Fruit fly (Drosophila melanogaster) whole organism, embryonic: ENCODE measurements around the gene CG14300.

Source experiments
- Atf3 ChIP-seq: fragments of 200-800 bp; sonication (Bioruptor generic); optimal IDR thresholded peaks from 3 replicates; lab custom pipeline; 2016; ENCODE audit warnings: missing biosample characterization, missing genetic modification characterization
- Bgb ChIP-seq: fragments of 200-800 bp; sonication (Bioruptor generic); IDR thresholded peaks from 2 replicates; pipeline ENCODE4 v1.3.6; 2022; ENCODE audit warnings: missing biosample characterization, missing genetic modification characterization; ENCODE audit not compliant: partially characterized antibody
- C15 ChIP-seq: fragments of 200-800 bp; sonication (Bioruptor generic); IDR thresholded peaks from 3 replicates; pipeline ENCODE4 v1.3.6; 2022; ENCODE audit warnings: missing biosample characterization, missing genetic modification characterization
- CG11504 ChIP-seq: fragments of 200-800 bp; sonication (Bioruptor generic); optimal IDR thresholded peaks from 3 replicates; lab custom pipeline; 2019; ENCODE audit warnings: missing biosample characterization, mild to moderate bottlenecking, missing genetic modification characterization, moderate library complexity
- CG12155 ChIP-seq: fragments of 200-800 bp; sonication (Bioruptor generic); optimal IDR thresholded peaks from 3 replicates; lab custom pipeline; 2016; ENCODE audit warnings: missing biosample characterization, missing genetic modification characterization
- CG12219 ChIP-seq: fragments of 200-800 bp; sonication (Bioruptor generic); optimal IDR thresholded peaks from 3 replicates; lab custom pipeline; 2018; ENCODE audit warnings: missing biosample characterization, mild to moderate bottlenecking, missing genetic modification characterization
- CG14050 ChIP-seq: fragments of 200-800 bp; sonication (Bioruptor generic); IDR thresholded peaks from 3 replicates; pipeline ENCODE4 v1.3.6; 2022; ENCODE audit warnings: missing biosample characterization, missing genetic modification characterization
- CG17568 ChIP-seq: fragments of 200-800 bp; sonication (Bioruptor generic); optimal IDR thresholded peaks from 2 replicates; lab custom pipeline; 2018; ENCODE audit warnings: missing biosample characterization, mild to moderate bottlenecking, missing genetic modification characterization, moderate library complexity
- CG2120 ChIP-seq: fragments of 200-800 bp; sonication (Bioruptor generic); optimal IDR thresholded peaks from 3 replicates; lab custom pipeline; 2016; ENCODE audit warnings: missing biosample characterization, missing genetic modification characterization
- CG2199 ChIP-seq: fragments of 200-800 bp; sonication (Bioruptor generic); IDR thresholded peaks from 3 replicates; pipeline ENCODE4 v1.3.6; 2022; ENCODE audit warnings: missing biosample characterization, missing genetic modification characterization
- CG32767 ChIP-seq: fragments of 200-800 bp; sonication (Bioruptor generic); IDR thresholded peaks from 2 replicates; pipeline ENCODE4 v1.3.6; 2022; ENCODE audit warnings: missing biosample characterization, missing genetic modification characterization
- CG3726 ChIP-seq: fragments of 200-800 bp; sonication (Bioruptor generic); IDR thresholded peaks from 3 replicates; pipeline ENCODE4, ENCODE4 v1.3.6; 2022; ENCODE audit warnings: missing biosample characterization, missing genetic modification characterization
- CG4707 ChIP-seq: fragments of 200-800 bp; sonication (Bioruptor generic); optimal IDR thresholded peaks from 2 replicates; lab custom pipeline; 2018; ENCODE audit warnings: missing biosample characterization, mild to moderate bottlenecking, missing genetic modification characterization, moderate library complexity
- CG6689 ChIP-seq: fragments of 200-800 bp; sonication (Bioruptor generic); IDR thresholded peaks from 2 replicates; pipeline ENCODE4 v1.3.6; 2022; ENCODE audit warnings: missing biosample characterization, missing genetic modification characterization
- CG7357 ChIP-seq: fragments of 200-800 bp; sonication (Bioruptor generic); IDR thresholded peaks from 3 replicates; pipeline ENCODE4 v1.3.6; 2022; ENCODE audit warnings: missing biosample characterization, missing genetic modification characterization
- CG8089 ChIP-seq: fragments of 200-800 bp; sonication (Bioruptor generic); optimal IDR thresholded peaks from 3 replicates; lab custom pipeline; 2016; ENCODE audit warnings: missing biosample characterization, missing genetic modification characterization
- CG9727 ChIP-seq: fragments of 200-800 bp; sonication (Bioruptor generic); optimal IDR thresholded peaks from 3 replicates; lab custom pipeline; 2017; ENCODE audit warnings: missing biosample characterization, mild to moderate bottlenecking, missing genetic modification characterization
- Dip3 ChIP-seq: fragments of 200-800 bp; sonication (Bioruptor generic); optimal IDR thresholded peaks from 3 replicates; lab custom pipeline; 2016; ENCODE audit warnings: missing biosample characterization, missing genetic modification characterization
- Doc3 ChIP-seq: fragments of 200-800 bp; sonication (Bioruptor generic); IDR thresholded peaks from 3 replicates; pipeline ENCODE4 v1.3.6; 2022; ENCODE audit warnings: missing biosample characterization, missing genetic modification characterization; ENCODE audit not compliant: partially characterized antibody
- Eip74EF ChIP-seq, 2 experiments: fragments of 200-800 bp in 1 of 2; fragments of >200 bp in 1 of 2; sonication (Bioruptor generic) in 1 of 2; optimal IDR thresholded peaks; 2 replicates each; lab custom pipeline; 2017 to 2019; ENCODE audit warnings: missing biosample characterization in 2 of 2, missing genetic modification characterization in 2 of 2, mild to moderate bottlenecking in 1 of 2, moderate library complexity in 1 of 2
- Elba2 ChIP-seq: fragments of 200-800 bp; sonication (Bioruptor generic); optimal IDR thresholded peaks from 3 replicates; lab custom pipeline; 2016; ENCODE audit warnings: missing biosample characterization, missing genetic modification characterization
- HLH3B ChIP-seq: fragments of 200-800 bp; sonication (Bioruptor generic); IDR thresholded peaks from 2 replicates; pipeline ENCODE4 v1.3.6; 2022; ENCODE audit warnings: missing biosample characterization, missing genetic modification characterization
- Hey ChIP-seq: fragments of 200-800 bp; sonication (Bioruptor generic); optimal IDR thresholded peaks from 3 replicates; lab custom pipeline; 2018; ENCODE audit warnings: missing biosample characterization, mild to moderate bottlenecking, missing genetic modification characterization
- HmgD ChIP-seq: fragments of 200-800 bp; sonication (Bioruptor generic); optimal IDR thresholded peaks from 3 replicates; lab custom pipeline; 2016; ENCODE audit warnings: missing biosample characterization, missing genetic modification characterization
- Lhr ChIP-seq: fragments of 200-800 bp; sonication (Bioruptor generic); optimal IDR thresholded peaks from 3 replicates; lab custom pipeline; 2017; ENCODE audit warnings: mild to moderate bottlenecking, missing biosample characterization, missing genetic modification reagents, missing genetic modification characterization
- Med ChIP-seq: fragments of 200-800 bp; sonication (Bioruptor generic); peaks from one replicate; lab custom pipeline; 2016; ENCODE audit warnings: missing biosample characterization, missing genetic modification characterization, mild to moderate bottlenecking, inconsistent platforms, moderate library complexity
- Poxn ChIP-seq: fragments of 200-800 bp; sonication (Bioruptor generic); IDR thresholded peaks from 2 replicates; pipeline ENCODE4 v1.3.6; 2022; ENCODE audit warnings: missing biosample characterization, missing genetic modification characterization
- Sox100B ChIP-seq: fragments of 200-800 bp; sonication (Bioruptor generic); optimal IDR thresholded peaks from 3 replicates; lab custom pipeline; 2018; ENCODE audit warnings: missing biosample characterization, mild to moderate bottlenecking, missing genetic modification characterization
- YL-1 ChIP-seq: fragments of 200-800 bp; sonication (Bioruptor generic); optimal IDR thresholded peaks from 3 replicates; lab custom pipeline; 2017; ENCODE audit warnings: missing biosample characterization, mild to moderate bottlenecking, missing genetic modification characterization
- ab ChIP-seq: fragments of 200-800 bp; sonication (Bioruptor generic); optimal IDR thresholded peaks from 2 replicates; lab custom pipeline; 2016; ENCODE audit warnings: missing biosample characterization, missing genetic modification characterization
- al ChIP-seq: fragments of 200-800 bp; sonication (Bioruptor generic); IDR thresholded peaks from 2 replicates; pipeline ENCODE4 v1.3.6; 2022; ENCODE audit warnings: missing biosample characterization, missing genetic modification characterization
- cg ChIP-seq: fragments of 200-800 bp; sonication (Bioruptor generic); optimal IDR thresholded peaks from 3 replicates; lab custom pipeline; 2019; ENCODE audit warnings: missing biosample characterization, mild to moderate bottlenecking, missing genetic modification characterization, moderate library complexity
- ci ChIP-seq: fragments of 200-800 bp; sonication (Bioruptor generic); IDR thresholded peaks from 3 replicates; pipeline ENCODE4 v1.3.6; 2022; ENCODE audit warnings: missing biosample characterization, missing genetic modification characterization
- corto ChIP-seq: fragments of 200-800 bp; sonication (Bioruptor generic); optimal IDR thresholded peaks from 2 replicates; lab custom pipeline; 2016; ENCODE audit warnings: missing biosample characterization, mild to moderate bottlenecking, missing genetic modification characterization, moderate library complexity
- emc ChIP-seq: fragments of 200-800 bp; sonication (Bioruptor generic); optimal IDR thresholded peaks from 2 replicates; lab custom pipeline; 2016; ENCODE audit warnings: missing biosample characterization, missing genetic modification characterization
- gsb-n ChIP-seq: fragments of 200-800 bp; sonication (Bioruptor generic); optimal IDR thresholded peaks from 3 replicates; lab custom pipeline; 2018; ENCODE audit warnings: missing biosample characterization, mild to moderate bottlenecking, missing genetic modification characterization
- h ChIP-seq: fragments of >200 bp; optimal IDR thresholded peaks from 2 replicates; lab custom pipeline; 2017
- inv ChIP-seq: fragments of 200-800 bp; sonication (Bioruptor generic); IDR thresholded peaks from 2 replicates; pipeline ENCODE4 v1.3.6; 2022; ENCODE audit warnings: missing biosample characterization, missing genetic modification characterization; ENCODE audit not compliant: partially characterized antibody
- kay ChIP-seq: fragments of 200-800 bp; sonication (Bioruptor generic); optimal IDR thresholded peaks from 2 replicates; lab custom pipeline; 2016; ENCODE audit warnings: missing biosample characterization, missing genetic modification characterization
- klu ChIP-seq: fragments of 200-800 bp; sonication (Bioruptor generic); IDR thresholded peaks from 2 replicates; pipeline ENCODE4 v1.3.6; 2022; ENCODE audit warnings: missing biosample characterization, missing genetic modification characterization
- nmo ChIP-seq: fragments of 200-800 bp; sonication (Bioruptor generic); optimal IDR thresholded peaks from 2 replicates; lab custom pipeline; 2018; ENCODE audit warnings: missing biosample characterization, mild to moderate bottlenecking, missing genetic modification characterization, moderate library complexity
- peb ChIP-seq: fragments of 200-800 bp; sonication (Bioruptor generic); IDR thresholded peaks from 2 replicates; pipeline ENCODE4 v1.3.6; 2022; ENCODE audit warnings: missing biosample characterization, missing genetic modification characterization
- pros ChIP-seq: fragments of 200-800 bp; sonication (Bioruptor generic); optimal IDR thresholded peaks from 3 replicates; lab custom pipeline; 2019; ENCODE audit warnings: missing biosample characterization, mild to moderate bottlenecking, missing genetic modification characterization, moderate library complexity
- psq ChIP-seq: fragments of 200-800 bp; sonication (Bioruptor generic); optimal IDR thresholded peaks from 2 replicates; lab custom pipeline; 2017; ENCODE audit warnings: missing biosample characterization, missing genetic modification characterization
- pzg ChIP-seq: fragments of 200-800 bp; sonication (Bioruptor generic); optimal IDR thresholded peaks from 3 replicates; lab custom pipeline; 2018; ENCODE audit warnings: missing biosample characterization, mild to moderate bottlenecking, missing genetic modification characterization, moderate library complexity
- schlank ChIP-seq: fragments of 200-800 bp; sonication (Bioruptor generic); optimal IDR thresholded peaks from 2 replicates; lab custom pipeline; 2018; ENCODE audit warnings: missing biosample characterization, mild to moderate bottlenecking, missing genetic modification characterization
- scrt ChIP-seq: fragments of 200-800 bp; sonication (Bioruptor generic); optimal IDR thresholded peaks from 2 replicates; lab custom pipeline; 2018; ENCODE audit warnings: missing biosample characterization, mild to moderate bottlenecking, missing genetic modification characterization, moderate library complexity
- sens ChIP-seq: fragments of 200-800 bp; sonication (Bioruptor generic); peaks from one replicate; lab custom pipeline; 2016; ENCODE audit warnings: missing biosample characterization, missing genetic modification characterization
- so ChIP-seq: fragments of 200-800 bp; sonication (Bioruptor generic); IDR thresholded peaks from 3 replicates; pipeline ENCODE4 v1.3.6; 2022; ENCODE audit warnings: missing biosample characterization, missing genetic modification characterization
- sqz ChIP-seq: fragments of 200-800 bp; sonication (Bioruptor generic); optimal IDR thresholded peaks from 3 replicates; lab custom pipeline; 2018; ENCODE audit warnings: missing biosample characterization, mild to moderate bottlenecking, missing genetic modification characterization
- sr ChIP-seq: fragments of 200-800 bp; sonication (Bioruptor generic); IDR thresholded peaks from 3 replicates; pipeline ENCODE4 v1.3.6; 2022; ENCODE audit warnings: missing biosample characterization, missing genetic modification characterization
- tio ChIP-seq: fragments of 200-800 bp; sonication (Bioruptor generic); optimal IDR thresholded peaks from 2 replicates; lab custom pipeline; 2017; ENCODE audit warnings: missing biosample characterization, missing genetic modification characterization, inconsistent platforms

Gene CG14300

dm6 chr3R:18667659-18668248 lies 25.8 kb downstream of the CG14300 start, which contains the start of gene CG31229:
CG31229 (plus strand) TSS chr3R:18667852.
- TF ChIP-seq Hey (tag; lab: Kevin White, UChicago) = no peak
- no peak for TF ChIP-seq schlank (tag; lab: Kevin White, UChicago)
- TF ChIP-seq CG8089 = no peak
- TF ChIP-seq CG2199 (GFP tag; lab: Robert Waterston, UW) = no peak
- no peak for TF ChIP-seq CG17568 (GFP tag; lab: Kevin White, UChicago)
- no peak for TF ChIP-seq HmgD (GFP tag; lab: Kevin White, UChicago)
- no peak for TF ChIP-seq Atf3 (GFP tag; lab: Kevin White, UChicago)
- no peak for TF ChIP-seq gsb-n (tag; lab: Kevin White, UChicago)
- TF ChIP-seq al (GFP tag; lab: Robert Waterston, UW) = no peak
- no peak for TF ChIP-seq Elba2 (GFP tag; lab: Kevin White, UChicago)
- peak; percentile 70 for TF ChIP-seq Med
- no peak for TF ChIP-seq CG3726 (GFP tag; lab: Robert Waterston, UW)
- TF ChIP-seq pzg (GFP tag; lab: Kevin White, UChicago) = peak; percentile 65
- no peak for TF ChIP-seq corto (GFP tag; lab: Kevin White, UChicago)
- TF ChIP-seq inv = peak; percentile 24; the same call in 1 of the 2 replicates
- TF ChIP-seq cg (GFP tag; lab: Kevin White, UChicago) = no peak
- TF ChIP-seq CG32767 (GFP tag; lab: Robert Waterston, UW) = no peak
- TF ChIP-seq ci (GFP tag; lab: Robert Waterston, UW) = no peak
- no peak for TF ChIP-seq kay
- no peak for TF ChIP-seq CG2120 (GFP tag; lab: Kevin White, UChicago)
- TF ChIP-seq sr = no peak
- no peak for TF ChIP-seq Eip74EF (GFP tag; optimal IDR thresholded peaks at IDR 0.05; lab: Kevin White, UChicago)
- no peak for TF ChIP-seq Poxn (GFP tag; lab: Robert Waterston, UW)
- no peak for TF ChIP-seq CG12219
- no peak for TF ChIP-seq CG6689 (GFP tag; lab: Robert Waterston, UW)
- no peak for TF ChIP-seq Dip3 (GFP tag; lab: Kevin White, UChicago)
- peak; percentile 8 for TF ChIP-seq nmo
- no peak for TF ChIP-seq CG4707 (GFP tag; lab: Kevin White, UChicago)
- no peak for TF ChIP-seq scrt
- TF ChIP-seq tio (GFP tag; lab: Kevin White, UChicago) = no peak
- TF ChIP-seq Sox100B (GFP tag; lab: Kevin White, UChicago) = no peak
- TF ChIP-seq klu = no peak
- no peak for TF ChIP-seq CG14050 (GFP tag; lab: Robert Waterston, UW)
- no peak for TF ChIP-seq CG9727 (GFP tag; lab: Kevin White, UChicago)
- peak; percentile 90 for TF ChIP-seq CG12155 (GFP tag; lab: Kevin White, UChicago)
- TF ChIP-seq emc (GFP tag; lab: Kevin White, UChicago) = no peak
- no peak for TF ChIP-seq so
- no peak for TF ChIP-seq peb (GFP tag; lab: Robert Waterston, UW)
- no peak for TF ChIP-seq CG11504 (tag; lab: Kevin White, UChicago)
- no peak for TF ChIP-seq CG7357 (GFP tag; lab: Robert Waterston, UW)
- peak; percentile 72 for TF ChIP-seq sens (GFP tag; lab: Kevin White, UChicago)
- TF ChIP-seq psq (GFP tag; lab: Kevin White, UChicago) = no peak
- peak; percentile 7 for TF ChIP-seq YL-1 (GFP tag; lab: Kevin White, UChicago)
- no peak; the same call in 1 of the 2 replicates for TF ChIP-seq Bgb
- no peak for TF ChIP-seq Lhr (GFP tag; lab: Kevin White, UChicago)
- TF ChIP-seq h (lab: Kevin White, UChicago) = no peak
- no peak for TF ChIP-seq C15 (GFP tag; lab: Robert Waterston, UW)
- TF ChIP-seq Doc3 = 0 out of 3 replicates have a peak, but pooled peaks have one; percentile 34
- no peak for TF ChIP-seq ab
- TF ChIP-seq sqz (GFP tag; lab: Kevin White, UChicago) = peak; percentile 89
- TF ChIP-seq HLH3B (GFP tag; lab: Robert Waterston, UW) = no peak
- TF ChIP-seq pros = no peak
